Worm (Caenorhabditis elegans): Measurements from ENCODE around the gene cnc-10.

The cnc-10 gene

DNA sequence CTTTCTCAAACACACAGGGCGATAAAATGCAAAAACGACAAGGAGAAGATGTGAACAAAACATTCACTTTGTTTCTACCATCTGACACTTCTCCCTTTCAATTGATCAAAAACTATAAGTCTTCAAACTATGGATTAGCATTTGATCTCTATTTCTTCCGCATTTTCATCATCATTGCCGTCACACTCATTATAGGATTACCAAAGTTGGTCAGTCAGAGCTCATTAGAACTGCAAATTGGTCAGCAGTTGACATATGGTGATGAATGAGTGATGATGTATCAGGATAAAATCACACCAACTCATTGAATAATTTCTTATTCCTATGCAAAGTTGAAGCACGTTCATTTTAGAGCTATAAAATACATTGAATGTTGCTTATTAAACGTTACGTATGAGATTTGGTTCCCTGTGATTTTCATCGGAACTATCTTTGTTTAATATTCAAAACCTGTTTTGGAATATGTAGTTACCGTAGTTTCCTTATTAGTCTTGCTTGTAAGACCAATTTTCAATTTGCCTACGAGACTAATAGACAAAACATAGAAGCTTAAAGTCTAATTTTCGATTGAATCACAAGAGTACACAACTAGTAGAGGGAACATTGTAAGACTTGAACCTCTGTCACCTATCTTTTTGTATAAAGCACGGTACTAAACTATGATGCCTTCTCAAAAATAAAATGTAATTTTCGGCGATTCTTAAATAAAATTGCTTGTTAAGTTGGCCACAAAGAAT is 26.6 kb downstream of the cnc-10 start:
- TF ChIP-seq unc-62 (GFP tag; optimal IDR thresholded peaks at IDR 0.05), result no peak

DNA sequence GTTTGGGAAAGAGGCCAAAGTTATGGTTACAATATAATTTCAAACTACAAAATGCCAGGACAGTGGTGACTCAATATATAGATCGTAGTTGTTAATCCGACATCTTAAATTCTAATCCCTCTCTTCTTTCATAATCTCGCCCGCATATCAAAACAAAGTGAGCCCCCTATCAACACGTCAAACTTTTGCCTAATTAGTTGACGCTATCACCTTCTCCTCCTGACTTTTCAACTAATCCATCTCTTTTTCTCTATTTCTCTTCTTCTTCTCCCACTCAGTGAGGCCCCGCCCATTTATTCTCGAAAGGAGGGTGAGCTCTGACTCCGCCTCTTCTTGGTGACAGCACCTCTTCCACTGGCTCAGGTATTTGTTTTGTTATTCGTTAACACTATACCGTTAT is 28.3 kb downstream of the cnc-10 start:
- no peak for TF ChIP-seq unc-62 (GFP tag; optimal IDR thresholded peaks at IDR 0.05)

DNA sequence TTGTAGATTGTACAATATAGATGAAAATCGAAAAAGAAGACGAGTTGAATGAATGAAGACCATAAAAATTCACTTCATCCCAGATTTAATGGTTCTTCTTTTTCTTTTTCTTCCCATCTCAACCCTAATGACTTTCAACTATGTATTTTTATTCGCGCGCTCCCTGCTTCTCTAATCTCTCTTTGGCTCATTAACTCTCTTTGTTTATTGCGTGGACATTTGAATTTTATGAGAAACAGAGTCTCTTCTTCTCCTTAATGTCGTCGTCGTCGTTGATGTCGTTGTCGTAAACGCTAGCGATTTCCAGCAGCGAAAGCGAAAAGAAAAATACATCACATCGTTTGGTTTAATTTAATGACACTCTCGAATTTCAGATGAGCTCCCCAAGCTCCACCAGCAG is 31.5 kb downstream of the cnc-10 start:
- no peak for TF ChIP-seq unc-62 (GFP tag; optimal IDR thresholded peaks at IDR 0.05)

DNA sequence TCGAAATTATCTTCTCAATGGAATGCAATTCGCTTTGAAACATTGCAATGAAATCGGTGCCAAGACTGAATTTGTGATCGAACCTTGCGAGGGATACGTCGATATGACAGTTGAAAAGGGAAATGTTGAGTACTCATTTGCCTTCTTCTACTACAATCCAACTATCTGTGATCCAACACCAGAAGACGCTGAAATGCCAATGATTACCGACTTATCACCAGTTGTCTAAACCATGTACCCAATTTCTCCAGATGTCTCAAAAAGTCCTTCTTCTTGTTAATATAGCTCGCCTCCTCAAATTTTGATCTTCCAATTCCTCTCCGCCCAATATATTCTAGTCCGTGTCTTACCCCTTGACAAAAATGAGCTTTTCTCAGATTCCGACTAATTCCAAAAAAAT is 33.1 kb downstream of the cnc-10 start:
- TF ChIP-seq unc-62 (GFP tag; optimal IDR thresholded peaks at IDR 0.05), result no peak

DNA sequence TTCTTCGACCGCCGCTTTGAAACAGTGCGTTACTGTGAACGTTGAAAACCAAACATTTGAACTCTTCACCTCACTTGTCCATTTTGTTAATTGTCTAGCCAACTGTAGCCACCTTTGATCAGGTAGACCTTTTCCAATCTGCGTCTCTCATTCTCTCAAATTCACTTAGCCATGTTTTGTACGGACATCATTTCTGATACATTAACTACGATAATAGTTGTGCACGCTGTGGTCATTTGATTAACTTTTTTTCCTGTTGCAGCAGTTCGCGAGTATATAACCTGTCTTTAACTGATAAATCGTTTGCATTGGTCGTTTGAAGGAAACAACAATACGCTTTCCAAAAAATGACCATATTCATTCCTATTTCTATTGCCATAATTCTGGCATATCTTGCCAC is 34.4 kb downstream of the cnc-10 start, which contains the start of gene cyp-29A2:
cyp-29A2 (plus strand) TSS at position 190 of the 400 bp plus-strand sequence.
- no peak for TF ChIP-seq unc-62 (GFP tag; optimal IDR thresholded peaks at IDR 0.05)

DNA sequence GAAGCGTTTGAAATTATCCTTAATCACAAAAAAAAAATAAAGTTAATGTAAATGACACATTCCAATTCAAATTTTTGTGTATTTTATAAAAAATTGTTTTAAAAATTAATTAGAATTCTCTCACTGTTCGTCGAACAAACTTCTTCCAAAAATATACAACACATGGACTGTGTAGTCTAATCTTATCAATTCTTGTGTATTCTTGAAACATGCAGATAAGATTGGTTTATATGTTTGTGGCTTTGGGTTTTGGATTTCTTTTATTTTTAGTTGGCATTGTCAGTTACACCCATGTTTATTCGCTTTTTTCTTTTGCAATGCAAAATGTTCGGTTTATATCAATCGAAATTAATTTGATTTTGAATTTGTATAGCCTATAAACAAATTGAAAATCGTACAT is 37.4 kb downstream of the cnc-10 start:
- no peak for TF ChIP-seq unc-62 (GFP tag; optimal IDR thresholded peaks at IDR 0.05)

DNA sequence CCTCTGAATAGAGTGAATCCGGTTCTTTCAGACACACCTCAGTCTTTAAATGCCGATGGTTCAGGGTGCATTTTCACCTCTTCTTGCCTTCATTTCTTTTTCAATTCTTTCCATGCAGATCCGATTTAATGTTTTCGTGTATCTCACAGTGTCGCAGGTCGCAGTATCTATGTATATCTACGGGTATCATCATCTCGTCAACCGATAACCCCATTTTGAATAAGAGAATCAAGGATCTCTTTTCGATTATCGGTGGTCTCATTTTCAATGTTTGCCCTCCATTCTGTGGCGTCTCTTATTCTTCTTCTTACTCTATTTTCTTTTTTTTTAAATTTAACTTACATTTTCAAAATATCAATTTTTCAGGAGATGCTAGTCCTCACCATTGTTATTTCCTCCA is 37.9 kb downstream of the cnc-10 start, which contains the start of gene T19B10.2:
T19B10.2 (plus strand) TSS at position 367 of the 400 bp plus-strand sequence.
- TF ChIP-seq unc-62 (GFP tag; optimal IDR thresholded peaks at IDR 0.05), result no peak

DNA sequence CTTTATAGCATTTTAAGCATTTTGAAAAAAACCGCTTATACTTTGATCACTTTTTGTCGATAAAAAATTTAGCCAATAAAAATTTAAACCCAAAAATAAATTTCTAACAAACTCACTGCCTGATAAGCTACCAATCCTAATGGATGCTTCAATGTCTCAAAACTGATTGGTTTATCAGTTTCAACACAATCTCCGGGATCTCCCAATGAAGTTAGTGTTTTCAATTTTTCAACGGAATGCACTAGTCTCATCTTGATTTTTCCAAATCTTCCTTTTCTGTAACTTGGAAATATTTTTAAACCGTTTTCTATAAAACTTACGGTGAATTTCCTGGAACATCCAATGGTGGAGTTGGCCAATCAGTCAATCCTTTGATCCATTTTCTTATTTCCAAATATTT is 40.7 kb downstream of the cnc-10 start:
- no peak for TF ChIP-seq unc-62 (GFP tag; optimal IDR thresholded peaks at IDR 0.05)

DNA sequence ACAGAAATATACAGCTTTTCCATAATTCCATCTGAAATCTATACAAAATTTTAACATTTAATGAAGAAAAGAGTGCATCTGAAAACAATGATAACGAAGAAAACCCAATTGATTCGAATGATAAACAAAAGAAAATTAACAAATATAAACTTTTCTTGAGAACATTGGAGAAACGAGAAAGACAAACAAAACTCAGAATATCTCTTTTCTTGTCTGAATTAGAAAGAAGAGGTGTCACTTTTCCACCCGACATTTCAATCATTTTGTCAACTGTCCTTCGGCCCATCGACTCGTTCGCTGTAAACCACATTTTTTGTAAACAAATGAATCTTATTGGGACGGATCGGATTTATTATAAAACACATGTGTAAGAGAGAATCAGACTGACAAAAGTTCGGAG is 43.0 kb downstream of the cnc-10 start, which contains the start of gene bgal-1:
bgal-1 (minus strand) TSS at position 38 of the 400 bp plus-strand sequence.
- no peak for TF ChIP-seq unc-62 (GFP tag; optimal IDR thresholded peaks at IDR 0.05)

DNA sequence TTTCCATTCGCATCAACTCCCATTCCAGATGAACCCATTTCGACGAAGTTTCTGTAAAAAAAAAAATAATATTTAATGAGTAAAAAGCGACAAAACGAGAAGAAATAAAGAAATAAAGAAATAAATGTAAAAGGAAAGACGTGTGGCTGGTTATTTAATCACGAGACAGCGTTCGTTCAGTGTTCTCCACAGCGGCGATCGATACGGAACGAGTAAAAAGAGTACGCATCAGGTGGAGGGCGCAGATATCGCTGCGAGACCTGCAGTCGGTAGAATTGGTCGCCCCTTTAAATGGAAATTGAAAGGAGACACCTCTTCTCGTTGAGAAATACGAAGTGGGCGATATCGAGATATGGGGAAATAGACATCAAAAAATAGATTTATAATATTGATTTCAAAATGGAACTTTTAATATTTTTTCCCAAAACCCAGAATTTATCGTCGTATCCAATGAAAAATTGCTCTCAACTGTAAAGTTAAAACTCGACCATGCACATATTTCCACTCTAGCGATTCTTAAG is 45.7 kb downstream of the cnc-10 start, which contains the start of gene pqn-70:
pqn-70 (minus strand) TSS at position 51 of the 521 bp plus-strand sequence.
- TF ChIP-seq unc-62 (GFP tag; optimal IDR thresholded peaks at IDR 0.05), result no peak

DNA sequence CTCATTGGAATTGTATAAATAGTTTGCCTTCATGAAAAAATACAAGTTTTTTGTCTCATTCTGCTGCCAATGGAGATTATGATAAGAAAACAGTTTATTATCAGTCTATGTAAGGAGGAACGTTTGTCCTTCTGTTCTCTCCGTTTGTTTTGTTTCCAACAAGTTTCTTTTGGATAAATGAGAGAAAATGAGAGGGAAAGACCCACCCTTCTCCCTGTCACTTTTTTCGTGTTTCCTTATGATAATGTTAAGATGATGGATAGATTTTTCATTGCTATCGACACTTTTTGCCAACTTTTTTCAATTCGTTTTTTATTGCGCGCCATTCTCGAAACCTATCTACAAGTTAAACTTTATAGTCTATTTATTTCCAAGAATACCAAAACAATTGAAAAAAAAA is 48.2 kb downstream of the cnc-10 start:
- no peak for TF ChIP-seq unc-62 (GFP tag; optimal IDR thresholded peaks at IDR 0.05)
